Fruit fly (Drosophila melanogaster) whole organism, embryonic: ENCODE data around the gene CG10862.

ENCODE experiments used
- ATbp ChIP-seq: fragments of 200-800 bp; sonication (Bioruptor generic); optimal IDR thresholded peaks from 2 replicates; lab custom pipeline; 2017; ENCODE audit warnings: missing biosample characterization, mild to moderate bottlenecking, missing genetic modification characterization, missing genetic modification reagents
- B-H1 ChIP-seq: fragments of 200-800 bp; sonication (Bioruptor generic); IDR thresholded peaks from 3 replicates; pipeline ENCODE4 v1.3.6; 2022; ENCODE audit warnings: missing biosample characterization, missing genetic modification characterization
- BEAF-32 ChIP-seq: fragments of 200-800 bp; sonication (Bioruptor generic); optimal IDR thresholded peaks from 3 replicates; lab custom pipeline; 2017; ENCODE audit warnings: missing biosample characterization, missing genetic modification characterization, mild to moderate bottlenecking, moderate library complexity, missing genetic modification reagents
- Bgb ChIP-seq: fragments of 200-800 bp; sonication (Bioruptor generic); IDR thresholded peaks from 2 replicates; pipeline ENCODE4 v1.3.6; 2022; ENCODE audit warnings: missing biosample characterization, missing genetic modification characterization; ENCODE audit not compliant: partially characterized antibody
- Blimp-1 ChIP-seq: fragments of 200-800 bp; sonication (Bioruptor generic); optimal IDR thresholded peaks from 3 replicates; lab custom pipeline; 2018; ENCODE audit warnings: missing biosample characterization, missing genetic modification characterization, mild to moderate bottlenecking, moderate library complexity, missing genetic modification reagents
- CG10979 ChIP-seq: fragments of 200-800 bp; sonication (Bioruptor generic); optimal IDR thresholded peaks from 2 replicates; lab custom pipeline; 2018; ENCODE audit warnings: missing biosample characterization, mild to moderate bottlenecking, missing genetic modification characterization, moderate library complexity
- CG12744 ChIP-seq: fragments of 200-800 bp; sonication (Bioruptor generic); optimal IDR thresholded peaks from 2 replicates; lab custom pipeline; 2016; ENCODE audit warnings: missing biosample characterization, missing genetic modification characterization
- CG13287 ChIP-seq: fragments of 200-800 bp; sonication (Bioruptor generic); IDR thresholded peaks from 2 replicates; pipeline ENCODE4 v1.3.6; 2022; ENCODE audit warnings: missing biosample characterization, missing genetic modification characterization; ENCODE audit not compliant: partially characterized antibody
- CG14014 ChIP-seq: fragments of 200-800 bp; sonication (Bioruptor generic); IDR thresholded peaks from 2 replicates; pipeline ENCODE4 v1.3.6; 2022; ENCODE audit warnings: missing biosample characterization, missing genetic modification characterization
- CG14965 ChIP-seq: fragments of 200-800 bp; sonication (Bioruptor generic); optimal IDR thresholded peaks from 2 replicates; lab custom pipeline; 2016; ENCODE audit warnings: missing biosample characterization, missing genetic modification characterization, borderline replicate concordance
- CG16813 ChIP-seq: fragments of 200-800 bp; sonication (Bioruptor generic); IDR thresholded peaks from 3 replicates; pipeline ENCODE4 v1.3.6; 2022; ENCODE audit warnings: missing biosample characterization, missing genetic modification characterization; ENCODE audit not compliant: partially characterized antibody
- CG17359 ChIP-seq: fragments of 200-800 bp; sonication (Bioruptor generic); optimal IDR thresholded peaks from 3 replicates; lab custom pipeline; 2018; ENCODE audit warnings: missing biosample characterization, mild to moderate bottlenecking, missing genetic modification characterization, moderate library complexity
- CG17385 ChIP-seq: fragments of 200-800 bp; sonication (Bioruptor generic); optimal IDR thresholded peaks from 3 replicates; lab custom pipeline; 2018; ENCODE audit warnings: missing biosample characterization, mild to moderate bottlenecking, missing genetic modification characterization
- CG1832 ChIP-seq: fragments of 200-800 bp; sonication (Bioruptor generic); optimal IDR thresholded peaks from 2 replicates; lab custom pipeline; 2017; ENCODE audit warnings: missing biosample characterization, mild to moderate bottlenecking, missing genetic modification characterization, inconsistent platforms
- CG2116 ChIP-seq: fragments of 200-800 bp; sonication (Bioruptor generic); optimal IDR thresholded peaks from 3 replicates; lab custom pipeline; 2018; ENCODE audit warnings: missing biosample characterization, mild to moderate bottlenecking, missing genetic modification characterization
- CG3065 ChIP-seq: fragments of 200-800 bp; sonication (Bioruptor generic); optimal IDR thresholded peaks from 2 replicates; lab custom pipeline; 2016; ENCODE audit warnings: missing biosample characterization, missing genetic modification characterization
- CG32532 ChIP-seq: fragments of 200-800 bp; sonication (Bioruptor generic); IDR thresholded peaks from 2 replicates; pipeline ENCODE4 v1.3.6; 2022; ENCODE audit warnings: missing biosample characterization, missing genetic modification characterization
- CG34224 ChIP-seq: fragments of 200-800 bp; sonication (Bioruptor generic); IDR thresholded peaks from 3 replicates; pipeline ENCODE4 v1.3.6; 2022; ENCODE audit warnings: missing biosample characterization, missing genetic modification characterization; ENCODE audit not compliant: partially characterized antibody
- CG5953 ChIP-seq: fragments of 200-800 bp; sonication (Bioruptor generic); IDR thresholded peaks from 2 replicates; pipeline ENCODE4 v1.3.6; 2022; ENCODE audit warnings: missing biosample characterization, missing genetic modification characterization
- CG7745 ChIP-seq: fragments of 200-800 bp; sonication (Bioruptor generic); optimal IDR thresholded peaks from 2 replicates; lab custom pipeline; 2018; ENCODE audit warnings: missing biosample characterization, mild to moderate bottlenecking, missing genetic modification characterization, moderate library complexity
- CG9437 ChIP-seq: fragments of 200-800 bp; sonication (Bioruptor generic); optimal IDR thresholded peaks from 2 replicates; lab custom pipeline; 2018; ENCODE audit warnings: missing biosample characterization, mild to moderate bottlenecking, missing genetic modification characterization
- CG9727 ChIP-seq: fragments of 200-800 bp; sonication (Bioruptor generic); optimal IDR thresholded peaks from 3 replicates; lab custom pipeline; 2017; ENCODE audit warnings: missing biosample characterization, mild to moderate bottlenecking, missing genetic modification characterization
- D19A ChIP-seq: fragments of 200-800 bp; optimal IDR thresholded peaks from 3 replicates; lab custom pipeline; 2019; ENCODE audit warnings: missing biosample characterization, mild to moderate bottlenecking, missing genetic modification characterization, moderate library complexity
- E2f1 ChIP-seq: fragments of 200-800 bp; sonication (Bioruptor generic); IDR thresholded peaks from 2 replicates; pipeline ENCODE4 v1.3.6; 2022; ENCODE audit warnings: missing biosample characterization, missing genetic modification characterization
- Fer1 ChIP-seq: fragments of 200-800 bp; sonication (Bioruptor generic); optimal IDR thresholded peaks from 2 replicates; lab custom pipeline; 2017; ENCODE audit warnings: missing biosample characterization, mild to moderate bottlenecking, missing genetic modification characterization
- Gug ChIP-seq: fragments of 200-800 bp; sonication (Bioruptor generic); IDR thresholded peaks from 4 replicates; pipeline ENCODE4 v1.3.6; 2022; ENCODE audit warnings: missing biosample characterization, missing genetic modification characterization
- HmgZ ChIP-seq: fragments of 200-800 bp; sonication (Bioruptor generic); optimal IDR thresholded peaks from 2 replicates; lab custom pipeline; 2018; ENCODE audit warnings: missing biosample characterization, mild to moderate bottlenecking, missing genetic modification characterization
- Hmr ChIP-seq: fragments of 200-800 bp; sonication (Bioruptor generic); optimal IDR thresholded peaks from 3 replicates; lab custom pipeline; 2017; ENCODE audit warnings: mild to moderate bottlenecking, missing biosample characterization, missing genetic modification reagents, missing genetic modification characterization
- MBD-R2 ChIP-seq: fragments of 200-800 bp; sonication (Bioruptor generic); IDR thresholded peaks from 2 replicates; pipeline ENCODE4 v1.3.6; 2022; ENCODE audit warnings: missing biosample characterization, missing genetic modification characterization
- Mad ChIP-seq: fragments of 200-800 bp; sonication (Bioruptor generic); optimal IDR thresholded peaks from 2 replicates; lab custom pipeline; 2016; ENCODE audit warnings: missing biosample characterization, missing genetic modification characterization
- NK7.1 ChIP-seq: fragments of 200-800 bp; sonication (Bioruptor generic); optimal IDR thresholded peaks from 3 replicates; lab custom pipeline; 2016; ENCODE audit warnings: missing biosample characterization, missing genetic modification characterization
- Nf-YB ChIP-seq: fragments of 200-800 bp; sonication (Bioruptor generic); optimal IDR thresholded peaks from 3 replicates; lab custom pipeline; 2019; ENCODE audit warnings: missing biosample characterization, mild to moderate bottlenecking, missing genetic modification characterization, moderate library complexity
- PHDP ChIP-seq: fragments of 200-800 bp; sonication (Bioruptor generic); optimal IDR thresholded peaks from 3 replicates; lab custom pipeline; 2018; ENCODE audit warnings: missing biosample characterization, mild to moderate bottlenecking, missing genetic modification characterization, moderate library complexity
- Scr ChIP-seq: fragments of 200-800 bp; sonication (Bioruptor generic); IDR thresholded peaks from 2 replicates; pipeline ENCODE4 v1.3.6; 2022; ENCODE audit warnings: missing biosample characterization, missing genetic modification characterization; ENCODE audit not compliant: partially characterized antibody
- Six4 ChIP-seq: fragments of 200-800 bp; sonication (Bioruptor generic); optimal IDR thresholded peaks from 2 replicates; lab custom pipeline; 2016; ENCODE audit warnings: missing biosample characterization, missing genetic modification characterization
- Ssrp ChIP-seq: fragments of 200-800 bp; sonication (Bioruptor generic); optimal IDR thresholded peaks from 2 replicates; lab custom pipeline; 2018; ENCODE audit warnings: missing biosample characterization, mild to moderate bottlenecking, missing genetic modification characterization, moderate library complexity
- br ChIP-seq: fragments of >200 bp; optimal IDR thresholded peaks from 2 replicates; lab custom pipeline; 2017
- chm ChIP-seq: fragments of 200-800 bp; sonication (Bioruptor generic); IDR thresholded peaks from 2 replicates; pipeline ENCODE4 v1.3.6; 2022; ENCODE audit warnings: missing biosample characterization, missing genetic modification characterization
- da ChIP-seq: fragments of 200-800 bp; sonication (Bioruptor generic); optimal IDR thresholded peaks from 2 replicates; lab custom pipeline; 2016; ENCODE audit warnings: missing biosample characterization, missing genetic modification characterization
- dysf ChIP-seq: fragments of 200-800 bp; sonication (Bioruptor generic); IDR thresholded peaks from 3 replicates; pipeline ENCODE4 v1.3.6; 2022; ENCODE audit warnings: missing biosample characterization, missing genetic modification characterization
- ems ChIP-seq: fragments of 200-800 bp; sonication (Bioruptor generic); optimal IDR thresholded peaks from 3 replicates; lab custom pipeline; 2016; ENCODE audit warnings: missing biosample characterization, missing genetic modification characterization
- grau ChIP-seq: fragments of 200-800 bp; optimal IDR thresholded peaks from 3 replicates; lab custom pipeline; 2019; ENCODE audit warnings: missing biosample characterization, mild to moderate bottlenecking, missing genetic modification characterization, moderate library complexity
- nmo ChIP-seq: fragments of 200-800 bp; sonication (Bioruptor generic); optimal IDR thresholded peaks from 2 replicates; lab custom pipeline; 2018; ENCODE audit warnings: missing biosample characterization, mild to moderate bottlenecking, missing genetic modification characterization, moderate library complexity
- oc ChIP-seq: fragments of 200-800 bp; sonication (Bioruptor generic); optimal IDR thresholded peaks from 2 replicates; lab custom pipeline; 2018; ENCODE audit warnings: missing biosample characterization, mild to moderate bottlenecking, missing genetic modification characterization, moderate library complexity
- rib ChIP-seq: fragments of 200-800 bp; sonication (Bioruptor generic); IDR thresholded peaks from 2 replicates; pipeline ENCODE4 v1.3.6; 2022; ENCODE audit warnings: missing biosample characterization, missing genetic modification characterization
- sc ChIP-seq, 3 experiments: fragments of >200 bp in 2 of 3; fragments of 200-800 bp in 1 of 3; sonication (Bioruptor generic) in 1 of 3; optimal IDR thresholded peaks; 2 replicates in 2 of 3; 3 replicates in 1 of 3; lab custom pipeline; 2017; ENCODE audit warnings: mild to moderate bottlenecking in 1 of 3, missing biosample characterization in 1 of 3, missing genetic modification characterization in 1 of 3, missing genetic modification reagents in 1 of 3
- slbo ChIP-seq: fragments of 200-800 bp; sonication (Bioruptor generic); IDR thresholded peaks from 2 replicates; pipeline ENCODE4 v1.3.6; 2022; ENCODE audit warnings: missing biosample characterization, missing genetic modification characterization
- ssp ChIP-seq: fragments of 200-800 bp; sonication (Bioruptor generic); IDR thresholded peaks from 2 replicates; pipeline ENCODE4 v1.3.6; 2022; ENCODE audit warnings: missing biosample characterization, missing genetic modification characterization
- toy ChIP-seq: fragments of 200-800 bp; sonication (Bioruptor generic); IDR thresholded peaks from 2 replicates; pipeline ENCODE4 v1.3.6; 2022; ENCODE audit warnings: missing biosample characterization, missing genetic modification characterization
- tx ChIP-seq: fragments of 200-800 bp; sonication (Bioruptor generic); optimal IDR thresholded peaks from 2 replicates; lab custom pipeline; 2016; ENCODE audit warnings: missing biosample characterization, missing genetic modification characterization

Gene CG10862

dm6 chr3L:3617252-3617651, 37.3 kb downstream of the CG10862 start (continued):
- TF ChIP-seq CG3065 (peak; percentile 61), CG9437 (peak; percentile 40), CG1832 (GFP tag; lab: Kevin White, UChicago) (no peak), ssp (peak; percentile 74), B-H1 (GFP tag; lab: Robert Waterston, UW) (peak; percentile 52; the same call in 2 of the 3 replicates), br (lab: Kevin White, UChicago) (no peak), Fer1 (no peak), toy (GFP tag; lab: Robert Waterston, UW) (no peak), BEAF-32 (GFP tag; lab: Kevin White, UChicago) (no peak), D19A (peak; percentile 81), Nf-YB (peak; percentile 86), Six4 (GFP tag; lab: Kevin White, UChicago) (peak; percentile 71), E2f1 (GFP tag; lab: Robert Waterston, UW) (peak; percentile 73), CG34224 (GFP tag; lab: Robert Waterston, UW) (no peak), NK7.1 (GFP tag; lab: Kevin White, UChicago) (peak; percentile 37), Bgb (GFP tag; lab: Robert Waterston, UW) (no peak), HmgZ (peak; percentile 64), CG14965 (peak; percentile 42), chm (GFP tag; lab: Robert Waterston, UW) (peak; percentile 91), Gug (GFP tag; lab: Robert Waterston, UW) (peak; percentile 60; the same call in 3 of the 4 replicates), grau (tag; lab: Kevin White, UChicago) (peak; percentile 81), Hmr (peak; percentile 24), sc (optimal IDR thresholded peaks at IDR 0.05; lab: Kevin White, UChicago) (no peak), sc (GFP tag; optimal IDR thresholded peaks at IDR 0.05; lab: Kevin White, UChicago) (peak; percentile 80), tx (GFP tag; lab: Kevin White, UChicago) (peak; percentile 46), CG2116 (GFP tag; lab: Kevin White, UChicago) (peak; percentile 7), oc (tag; lab: Kevin White, UChicago) (peak; percentile 76), CG5953 (GFP tag; lab: Robert Waterston, UW) (no peak), CG9727 (GFP tag; lab: Kevin White, UChicago) (peak; percentile 93), ATbp (GFP tag; lab: Kevin White, UChicago) (peak; percentile 70), dysf (GFP tag; lab: Robert Waterston, UW) (peak; percentile 68; the same call in 1 of the 3 replicates), CG17359 (tag; lab: Kevin White, UChicago) (peak; percentile 70), CG32532 (GFP tag; lab: Robert Waterston, UW) (peak; percentile 49; the same call in 1 of the 2 replicates), rib (no peak), CG17385 (GFP tag; lab: Kevin White, UChicago) (peak; percentile 71), CG16813 (GFP tag; lab: Robert Waterston, UW) (no peak), CG13287 (no peak), Mad (peak; percentile 72), PHDP (tag; lab: Kevin White, UChicago) (peak; percentile 72), CG12744 (GFP tag; lab: Kevin White, UChicago) (peak; percentile 70), da (GFP tag; lab: Kevin White, UChicago) (no peak), Blimp-1 (GFP tag; lab: Kevin White, UChicago) (peak; percentile 87), ems (GFP tag; lab: Kevin White, UChicago) (no peak), Scr (GFP tag; lab: Robert Waterston, UW) (no peak), MBD-R2 (GFP tag; lab: Robert Waterston, UW) (peak; percentile 53; the same call in 1 of the 2 replicates), CG10979 (tag; lab: Kevin White, UChicago) (peak; percentile 91), nmo (GFP tag; lab: Kevin White, UChicago) (peak; percentile 90), CG14014 (GFP tag; lab: Robert Waterston, UW) (peak; percentile 67), CG7745 (tag; lab: Kevin White, UChicago) (peak; percentile 80), Ssrp (peak; percentile 88), slbo (peak; percentile 71; the same call in 1 of the 2 replicates)
